Fruit fly (Drosophila melanogaster) whole organism, adult: ENCODE results near the gene LysP.
A peak's percentile ranks its signal among the peaks of the same experiment; 100 is the strongest.

Experiments used
- CG11617 ChIP-seq: fragments of 200-800 bp; sonication (Bioruptor generic); optimal IDR thresholded peaks from 2 replicates; lab custom pipeline; 2017; ENCODE audit warnings: mild to moderate bottlenecking, missing biosample characterization, missing genetic modification reagents, missing genetic modification characterization
- CG12768 ChIP-seq: fragments of 200-800 bp; sonication (Bioruptor generic); optimal IDR thresholded peaks from 2 replicates; lab custom pipeline; 2017; ENCODE audit warnings: missing biosample characterization, missing genetic modification characterization, mild to moderate bottlenecking, moderate library complexity, missing genetic modification reagents
- CG14711 ChIP-seq: fragments of 200-800 bp; sonication (Bioruptor generic); optimal IDR thresholded peaks from 2 replicates; lab custom pipeline; 2018; ENCODE audit warnings: missing biosample characterization, mild to moderate bottlenecking, missing genetic modification characterization, moderate library complexity
- CG1620 ChIP-seq: fragments of 200-800 bp; sonication (Bioruptor generic); optimal IDR thresholded peaks from 2 replicates; lab custom pipeline; 2016; ENCODE audit warnings: missing biosample characterization, missing genetic modification characterization
- CG33017 ChIP-seq: fragments of 200-800 bp; sonication (Bioruptor generic); optimal IDR thresholded peaks from 2 replicates; lab custom pipeline; 2018; ENCODE audit warnings: missing biosample characterization, mild to moderate bottlenecking, missing genetic modification characterization, moderate library complexity
- CG5204 ChIP-seq: fragments of 200-800 bp; sonication (Bioruptor generic); optimal IDR thresholded peaks from 2 replicates; lab custom pipeline; 2016; ENCODE audit warnings: missing biosample characterization, missing genetic modification characterization
- CG7045 ChIP-seq: fragments of 200-800 bp; sonication (Bioruptor generic); optimal IDR thresholded peaks from 2 replicates; lab custom pipeline; 2017; ENCODE audit warnings: missing biosample characterization, mild to moderate bottlenecking, missing genetic modification characterization
- CG7101 ChIP-seq: fragments of 200-800 bp; sonication (Bioruptor generic); optimal IDR thresholded peaks from 2 replicates; lab custom pipeline; 2018; ENCODE audit warnings: missing biosample characterization, mild to moderate bottlenecking, missing genetic modification characterization, moderate library complexity
- Clk ChIP-seq: fragments of 200-800 bp; sonication (Bioruptor generic); optimal IDR thresholded peaks from 2 replicates; lab custom pipeline; 2017; ENCODE audit warnings: missing biosample characterization, missing genetic modification characterization
- Hr96 ChIP-seq: fragments of 200-800 bp; sonication (Bioruptor generic); optimal IDR thresholded peaks from 2 replicates; lab custom pipeline; 2016; ENCODE audit warnings: missing biosample characterization, missing genetic modification characterization
- Mnt ChIP-seq: fragments of 200-800 bp; sonication (Bioruptor generic); optimal IDR thresholded peaks from 2 replicates; lab custom pipeline; 2016; ENCODE audit warnings: missing biosample characterization, mild to moderate bottlenecking, missing genetic modification characterization
- bab1 ChIP-seq: fragments of 200-800 bp; sonication (Bioruptor generic); optimal IDR thresholded peaks from 3 replicates; lab custom pipeline; 2019; ENCODE audit warnings: missing biosample characterization, mild to moderate bottlenecking, missing genetic modification characterization, moderate library complexity
- cic ChIP-seq: fragments of 200-800 bp; sonication (Bioruptor generic); optimal IDR thresholded peaks from 2 replicates; lab custom pipeline; 2017; ENCODE audit warnings: missing biosample characterization, mild to moderate bottlenecking, missing genetic modification characterization, moderate library complexity
- cnc ChIP-seq, 2 experiments: fragments of >200 bp; optimal IDR thresholded peaks; 2 replicates each; lab custom pipeline; 2017
- kay ChIP-seq: fragments of 200-800 bp; sonication (Bioruptor generic); peaks from one replicate; lab custom pipeline; 2016; ENCODE audit warnings: missing biosample characterization, missing genetic modification characterization, borderline replicate concordance
- pad ChIP-seq: fragments of 200-800 bp; sonication (Bioruptor generic); optimal IDR thresholded peaks from 3 replicates; lab custom pipeline; 2017; ENCODE audit warnings: missing biosample characterization, missing genetic modification characterization, mild to moderate bottlenecking, moderate library complexity, missing genetic modification reagents
- tj ChIP-seq: fragments of 200-800 bp; sonication (Bioruptor generic); optimal IDR thresholded peaks from 3 replicates; lab custom pipeline; 2017; ENCODE audit warnings: missing biosample characterization, mild to moderate bottlenecking, missing genetic modification characterization, moderate library complexity
- toe ChIP-seq: fragments of 200-800 bp; sonication (Bioruptor generic); optimal IDR thresholded peaks from 2 replicates; lab custom pipeline; 2016; ENCODE audit warnings: missing biosample characterization, missing genetic modification characterization

The LysP gene

dm6 chr3L:1178115-1178583, 40.3 kb downstream of the LysP start:
- TF ChIP-seq kay (GFP tag; lab: Kevin White, UChicago), result no peak
- TF ChIP-seq CG11617 (GFP tag; lab: Kevin White, UChicago), result peak; percentile 1
- no peak for TF ChIP-seq CG7045 (GFP tag; lab: Kevin White, UChicago)
- TF ChIP-seq pad, result peak; percentile 97
- peak; percentile 10 for TF ChIP-seq tj
- TF ChIP-seq bab1, result no peak
- no peak for TF ChIP-seq cnc (optimal IDR thresholded peaks at IDR 0.05; lab: Kevin White, UChicago)

- TF ChIP-seq CG7101 (tag; lab: Kevin White, UChicago) (peak; percentile 1), CG14711 (peak; percentile 2), kay (GFP tag; lab: Kevin White, UChicago) (no peak), CG12768 (GFP tag; lab: Kevin White, UChicago) (no peak), CG7045 (GFP tag; lab: Kevin White, UChicago) (no peak), Mnt (GFP tag; lab: Kevin White, UChicago) (no peak), cic (GFP tag; lab: Kevin White, UChicago) (peak; percentile 55)
Measured at dm6 chr3L:1177085-1177484, 41.4 kb downstream of the LysP start, which contains the start of gene bab2. bab2 (minus strand) TSS chr3L:1177276.

dm6 chr3L:1176515-1176914, 42.0 kb downstream of the LysP start:
- no peak for TF ChIP-seq Clk (GFP tag; lab: Kevin White, UChicago)

- TF ChIP-seq CG12768 (GFP tag; lab: Kevin White, UChicago), result no peak
- TF ChIP-seq CG7101 (tag; lab: Kevin White, UChicago), result no peak
- TF ChIP-seq cic (GFP tag; lab: Kevin White, UChicago), result no peak
- TF ChIP-seq cnc (optimal IDR thresholded peaks at IDR 0.05; lab: Kevin White, UChicago), result no peak
- TF ChIP-seq Hr96, result no peak
- no peak for TF ChIP-seq tj
- no peak for TF ChIP-seq CG7045 (GFP tag; lab: Kevin White, UChicago)
- TF ChIP-seq CG11617 (GFP tag; lab: Kevin White, UChicago), result no peak
Measured at dm6 chr3L:1172858-1173257, 45.6 kb downstream of the LysP start.

dm6 chr3L:1170611-1171010, 47.9 kb downstream of the LysP start:
- no peak for TF ChIP-seq CG14711
- TF ChIP-seq CG33017 (tag; lab: Kevin White, UChicago), result no peak
- TF ChIP-seq CG5204 (GFP tag; lab: Kevin White, UChicago), result no peak
- TF ChIP-seq CG1620 (GFP tag; lab: Kevin White, UChicago), result no peak
- no peak for TF ChIP-seq toe (GFP tag; lab: Kevin White, UChicago)
- no peak for TF ChIP-seq pad
- no peak for TF ChIP-seq Clk (GFP tag; lab: Kevin White, UChicago)
- TF ChIP-seq Mnt (GFP tag; lab: Kevin White, UChicago), result no peak
- TF ChIP-seq CG11617 (GFP tag; lab: Kevin White, UChicago), result no peak
- no peak for TF ChIP-seq tj
- no peak for TF ChIP-seq CG7101 (tag; lab: Kevin White, UChicago)
- no peak for TF ChIP-seq bab1
- no peak for TF ChIP-seq CG12768 (GFP tag; lab: Kevin White, UChicago)
- TF ChIP-seq kay (GFP tag; lab: Kevin White, UChicago), result no peak

- peak; percentile 8 for TF ChIP-seq CG7045 (GFP tag; lab: Kevin White, UChicago)
- peak; percentile 27 for TF ChIP-seq cic (GFP tag; lab: Kevin White, UChicago)
- no peak for TF ChIP-seq cnc (optimal IDR thresholded peaks at IDR 0.05; lab: Kevin White, UChicago)
Measured at dm6 chr3L:1169617-1170016, 48.9 kb downstream of the LysP start.

- TF ChIP-seq CG5204 (GFP tag; lab: Kevin White, UChicago), result no peak
- TF ChIP-seq Clk (GFP tag; lab: Kevin White, UChicago), result no peak
- TF ChIP-seq tj, result no peak
- TF ChIP-seq CG7101 (tag; lab: Kevin White, UChicago), result no peak
Measured at dm6 chr3L:1168445-1168844, 50.1 kb downstream of the LysP start.
